Worm (Caenorhabditis elegans): ENCODE measurements around the gene clc-22.

DNA sequence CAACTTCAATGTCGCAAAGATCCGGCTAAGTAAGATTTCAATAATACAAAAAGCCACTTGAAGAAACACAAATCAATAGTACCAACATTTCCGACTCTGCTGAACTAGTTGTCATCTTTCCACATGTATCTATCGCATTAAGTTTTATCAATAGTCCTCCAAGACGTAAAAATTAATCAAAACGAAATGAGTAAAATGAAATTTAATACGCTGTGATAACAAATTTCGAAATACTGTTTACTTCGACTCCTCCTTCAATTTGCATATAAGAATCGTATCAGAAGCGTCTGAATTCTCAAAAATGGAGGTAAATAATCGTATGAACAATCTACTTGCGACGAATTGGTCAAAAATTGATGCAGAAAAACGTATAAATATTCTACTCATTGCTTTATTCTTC lies 5.2 kb downstream of the clc-22 start:
- TF ChIP-seq unc-55 (GFP tag; optimal IDR thresholded peaks at IDR 0.05): no peak
- no peak for TF ChIP-seq ceh-48 (tag; optimal IDR thresholded peaks at IDR 0.05)
- no peak for TF ChIP-seq nfya-1 (tag; optimal IDR thresholded peaks at IDR 0.05)
- no peak for TF ChIP-seq hlh-30 (tag; optimal IDR thresholded peaks at IDR 0.05; ENCODE audit: insufficient read depth)
- no peak for TF ChIP-seq dmd-4 (tag; optimal IDR thresholded peaks at IDR 0.05; ENCODE audit: borderline replicate concordance)
- no peak for TF ChIP-seq nhr-11 (tag; optimal IDR thresholded peaks at IDR 0.05)
- TF ChIP-seq unc-42 (tag; optimal IDR thresholded peaks at IDR 0.05): no peak
- no peak for TF ChIP-seq pha-2 (tag; optimal IDR thresholded peaks at IDR 0.05)
- no peak for TF ChIP-seq tbx-7 (tag; optimal IDR thresholded peaks at IDR 0.05)
- TF ChIP-seq ama-1 (optimal IDR thresholded peaks at IDR 0.05): no peak
- no peak for TF ChIP-seq ceh-2 (tag; optimal IDR thresholded peaks at IDR 0.05)
- no peak for TF ChIP-seq fkh-10 (GFP tag; optimal IDR thresholded peaks at IDR 0.05)
